Worm (Caenorhabditis elegans) whole organism, midembryonic: ENCODE results near the gene egl-2.

Experiments
- flt-1 ChIP-seq: fragments of 200-800 bp; sonication (Bioruptor generic); IDR thresholded peaks from 2 replicates; pipeline ENCODE4 v1.3.6; 2022; ENCODE audit warnings: missing genetic modification characterization, missing compliant biosample characterization
- klf-2 ChIP-seq: fragments of 200-800 bp; sonication (Bioruptor generic); conservative IDR thresholded peaks from 2 replicates; pipeline ENCODE4 v1.3.6; 2022; ENCODE audit warnings: missing genetic modification reagents, missing genetic modification characterization, missing compliant biosample characterization
- ztf-23 ChIP-seq: fragments of 200-800 bp; sonication (Bioruptor generic); IDR thresholded peaks from 2 replicates; pipeline ENCODE4 v1.3.6; 2022; ENCODE audit warnings: missing genetic modification reagents, missing genetic modification characterization, missing compliant biosample characterization
- ztf-29 ChIP-seq: fragments of 200-800 bp; sonication (Bioruptor generic); IDR thresholded peaks from 2 replicates; pipeline ENCODE4 v1.3.6; 2022; ENCODE audit warnings: missing genetic modification reagents, missing genetic modification characterization, missing compliant biosample characterization

- TF ChIP-seq ztf-23 (no peak), ztf-29 (GFP tag; lab: Robert Waterston, UW) (no peak), flt-1 (GFP tag; lab: Robert Waterston, UW) (no peak), klf-2 (GFP tag; lab: Robert Waterston, UW) (no peak)
Observed at ce11 chrV:1327317-1327716, 28.2 kb upstream of the egl-2 start.
